Worm (Caenorhabditis elegans) whole organism, young adult: ENCODE results near the gene cdk-11.2.
A peak's percentile ranks its signal among the peaks of the same experiment; 100 is the strongest.

Experiments used
- B0019.2 ChIP-seq: fragments of 200-800 bp; sonication (Bioruptor generic); conservative IDR thresholded peaks from 2 replicates; pipeline ENCODE4 v1.3.6; 2022; ENCODE audit warnings: missing genetic modification reagents, missing genetic modification characterization, missing compliant biosample characterization
- F10E7.11 ChIP-seq: sonication (generic microtip); optimal IDR thresholded peaks from 2 replicates; lab custom pipeline; 2017; ENCODE audit warnings: mild to moderate bottlenecking, missing genetic modification characterization, moderate library complexity, missing compliant biosample characterization
- F33H1.4 ChIP-seq: fragments of 200-800 bp; sonication (Bioruptor generic); IDR thresholded peaks from 2 replicates; pipeline ENCODE4 v1.3.6; 2022; ENCODE audit warnings: missing genetic modification reagents, missing genetic modification characterization, missing compliant biosample characterization
- T07F8.4 ChIP-seq: sonication (generic microtip); optimal IDR thresholded peaks from 2 replicates; lab custom pipeline; 2016; ENCODE audit warnings: mild to moderate bottlenecking, missing genetic modification characterization, moderate library complexity, missing compliant biosample characterization
- attf-3 ChIP-seq: fragments of 200-800 bp; sonication (Bioruptor generic); conservative IDR thresholded peaks from 2 replicates; pipeline ENCODE4 v1.3.6; 2022; ENCODE audit warnings: missing genetic modification reagents, missing genetic modification characterization, missing compliant biosample characterization
- cebp-2 ChIP-seq: fragments of 200-800 bp; sonication (Bioruptor generic); IDR thresholded peaks from 2 replicates; pipeline ENCODE4 v1.3.6; 2022; ENCODE audit warnings: missing genetic modification characterization, missing compliant biosample characterization
- egl-18 ChIP-seq: fragments of 200-800 bp; sonication (Bioruptor generic); IDR thresholded peaks from 2 replicates; pipeline ENCODE4 v1.3.6; 2022; ENCODE audit warnings: missing genetic modification reagents, missing genetic modification characterization, missing compliant biosample characterization
- lin-54 ChIP-seq: fragments of 200-800 bp; sonication (Bioruptor generic); optimal IDR thresholded peaks from 2 replicates; lab custom pipeline; 2018; ENCODE audit warnings: mild to moderate bottlenecking, missing genetic modification characterization, missing compliant biosample characterization
- pha-4 ChIP-seq: fragments of 150-350 bp; sonication (generic microtip); optimal IDR thresholded peaks from 2 replicates; lab custom pipeline; 2014; ENCODE audit warnings: missing biosample characterization, missing genetic modification reagents, missing genetic modification characterization
- rec-8 ChIP-seq, 2 experiments: sonication (generic microtip); optimal IDR thresholded peaks; 2 replicates each; lab custom pipeline; 2016; ENCODE audit warnings: mild to moderate bottlenecking in 2 of 2, missing genetic modification characterization in 2 of 2, missing genetic modification reagents in 2 of 2, missing genotype in 2 of 2, missing biosample characterization in 1 of 2, missing compliant biosample characterization in 1 of 2, moderate library complexity in 1 of 2
- sdz-38 ChIP-seq: sonication (generic microtip); optimal IDR thresholded peaks from 2 replicates; lab custom pipeline; 2016; ENCODE audit warnings: missing genotype, missing genetic modification characterization, missing compliant biosample characterization
- ztf-25 ChIP-seq: fragments of 200-800 bp; sonication (Bioruptor generic); IDR thresholded peaks from 2 replicates; pipeline ENCODE4 v1.3.6; 2022; ENCODE audit warnings: missing genetic modification reagents, missing genetic modification characterization, missing compliant biosample characterization

ce11 chrX:10435492-10435939 lies 16.0 kb upstream of the cdk-11.2 start:
- TF ChIP-seq lin-54 (GFP tag; lab: Kevin White, UChicago) = no peak
- TF ChIP-seq T07F8.4 = no peak
- TF ChIP-seq F33H1.4 = no peak
- no peak for TF ChIP-seq ztf-25
- no peak for TF ChIP-seq sdz-38 (tag; lab: Kevin White, UChicago)
- no peak for TF ChIP-seq pha-4 (tag; lab: Kevin White, UChicago)
- TF ChIP-seq B0019.2 (GFP tag; lab: Robert Waterston, UW) = no peak
- no peak for TF ChIP-seq attf-3 (GFP tag; lab: Robert Waterston, UW)
- no peak for TF ChIP-seq rec-8 (tag; optimal IDR thresholded peaks at IDR 0.05; lab: Kevin White, UChicago)
- TF ChIP-seq egl-18 (GFP tag; lab: Robert Waterston, UW) = 0 out of 2 replicates have a peak, but pooled peaks have one; percentile 62
- no peak for TF ChIP-seq F10E7.11 (tag; lab: Kevin White, UChicago)
- TF ChIP-seq cebp-2 (GFP tag; lab: Robert Waterston, UW) = no peak
